Fruit fly (Drosophila melanogaster) whole organism, embryonic: Measurements from ENCODE around the gene Glg1.

Source experiments
- Atf-2 ChIP-seq: fragments of 200-800 bp; sonication (Bioruptor generic); optimal IDR thresholded peaks from 2 replicates; lab custom pipeline; 2016; ENCODE audit warnings: missing biosample characterization, missing genetic modification characterization
- CG14667 ChIP-seq: fragments of 200-800 bp; sonication (Bioruptor generic); IDR thresholded peaks from 2 replicates; pipeline ENCODE4 v1.3.6; 2022; ENCODE audit warnings: missing biosample characterization, missing genetic modification characterization
- CG16779 ChIP-seq: fragments of 200-800 bp; sonication (Bioruptor generic); IDR thresholded peaks from 2 replicates; pipeline ENCODE4 v1.3.6; 2022; ENCODE audit warnings: missing biosample characterization, missing genetic modification characterization
- cas ChIP-seq: fragments of 200-800 bp; sonication (Bioruptor generic); IDR thresholded peaks from 2 replicates; pipeline ENCODE4 v1.3.6; 2022; ENCODE audit warnings: missing biosample characterization, missing genetic modification characterization

DNA sequence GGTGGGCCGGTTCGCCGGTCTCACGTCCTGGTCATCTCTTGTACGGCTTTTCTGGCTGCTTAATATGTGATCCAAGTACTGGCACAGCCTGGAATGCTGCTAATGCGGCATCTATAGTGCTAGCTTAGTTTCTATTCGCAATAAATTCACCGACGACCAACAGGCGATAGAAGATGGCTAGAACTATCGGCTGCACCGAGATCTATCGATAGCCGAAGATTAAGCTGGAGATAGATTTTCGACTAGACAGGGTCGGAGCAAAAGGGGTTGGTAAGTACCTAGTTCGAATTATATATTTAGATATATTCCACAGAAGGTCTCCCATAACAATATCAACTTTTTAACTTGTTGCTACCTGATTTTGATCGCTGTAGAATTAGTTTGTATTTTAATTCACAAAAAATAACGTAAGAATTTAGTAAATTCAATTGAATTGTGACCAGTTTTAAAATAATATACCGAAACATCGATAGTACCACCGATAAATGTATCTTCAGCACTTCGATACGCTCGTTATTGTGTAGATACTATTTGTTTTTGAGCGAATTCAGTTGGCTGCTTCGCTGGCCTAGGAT is at the start of gene Glg1, which contains the start of gene M6:
- TF ChIP-seq CG14667 (GFP tag; lab: Robert Waterston, UW) (peak; percentile 15; the same call in 1 of the 2 replicates), cas (GFP tag; lab: Robert Waterston, UW) (no peak), Atf-2 (GFP tag; lab: Kevin White, UChicago) (no peak), CG16779 (GFP tag; lab: Robert Waterston, UW) (no peak)
